Worm (Caenorhabditis elegans): ENCODE data around the gene T07G12.2.

DNA sequence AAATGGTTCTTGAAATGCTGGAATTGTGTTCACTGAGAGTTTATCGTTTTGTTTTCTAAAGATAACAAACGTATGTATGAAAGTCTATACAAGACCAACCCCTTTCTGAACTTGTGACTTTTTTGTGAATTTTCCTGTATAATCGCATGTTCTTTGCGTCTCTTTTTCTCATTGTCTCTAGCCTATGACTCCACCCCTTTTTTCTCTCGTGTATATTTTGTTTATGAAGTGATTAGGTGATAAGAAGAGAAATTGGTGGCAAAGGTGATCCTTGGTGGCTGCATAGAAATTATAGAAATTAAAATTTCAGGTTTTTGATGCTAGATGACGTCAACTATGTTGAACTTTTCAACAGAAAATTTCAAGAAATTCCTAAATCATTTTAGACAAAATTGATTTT is 14.5 kb downstream of the T07G12.2 start, which contains the start of gene T07G12.5:
- no peak for TF ChIP-seq elt-3 (tag; optimal IDR thresholded peaks at IDR 0.05)
- no peak for TF ChIP-seq pha-4 (tag; optimal IDR thresholded peaks at IDR 0.05)
- TF ChIP-seq nhr-28 (tag; optimal IDR thresholded peaks at IDR 0.05): no peak
